Worm (Caenorhabditis elegans) whole organism, mixed stage, embryonic: ENCODE results near the gene K10G4.3.

Experiments
- cnd-1 ChIP-seq: fragments of 200-800 bp; sonication (Bioruptor generic); optimal IDR thresholded peaks from 2 replicates; lab custom pipeline; 2018; ENCODE audit warnings: mild to moderate bottlenecking, missing genetic modification characterization, missing compliant biosample characterization
- snpc-4 ChIP-seq: fragments of 150-350 bp; optimal IDR thresholded peaks from 2 replicates; lab custom pipeline; 2014; ENCODE audit warnings: missing biosample characterization, missing genetic modification characterization

ce11 chrV:17307926-17308325 lies 43.2 kb upstream of the K10G4.3 start:
- no peak for TF ChIP-seq cnd-1 (tag; lab: Kevin White, UChicago)
- TF ChIP-seq snpc-4 (tag; lab: Kevin White, UChicago): no peak
